Fruit fly (Drosophila melanogaster) whole organism, embryonic: ENCODE measurements around the gene PH4alphaSG2.

Experiments used
- Ada2b ChIP-seq: fragments of 200-800 bp; sonication (Bioruptor generic); IDR thresholded peaks from 2 replicates; pipeline ENCODE4 v1.3.6; 2022; ENCODE audit warnings: missing biosample characterization, missing genetic modification characterization
- B-H2 ChIP-seq: fragments of 200-800 bp; sonication (Bioruptor generic); optimal IDR thresholded peaks from 2 replicates; lab custom pipeline; 2018; ENCODE audit warnings: missing biosample characterization, mild to moderate bottlenecking, missing genetic modification characterization
- C15 ChIP-seq: fragments of 200-800 bp; sonication (Bioruptor generic); IDR thresholded peaks from 3 replicates; pipeline ENCODE4 v1.3.6; 2022; ENCODE audit warnings: missing biosample characterization, missing genetic modification characterization
- CG10321 ChIP-seq: fragments of 200-800 bp; sonication (Bioruptor generic); IDR thresholded peaks from 2 replicates; pipeline ENCODE4 v1.3.6; 2022; ENCODE audit warnings: missing biosample characterization, missing genetic modification characterization
- CG10462 ChIP-seq: fragments of 200-800 bp; sonication (Bioruptor generic); optimal IDR thresholded peaks from 2 replicates; lab custom pipeline; 2016; ENCODE audit warnings: missing biosample characterization, missing genetic modification characterization
- CG11560 ChIP-seq: fragments of 200-800 bp; sonication (Bioruptor generic); IDR thresholded peaks from 3 replicates; pipeline ENCODE4 v1.3.6; 2022; ENCODE audit warnings: missing biosample characterization, missing genetic modification characterization
- CG16813 ChIP-seq: fragments of 200-800 bp; sonication (Bioruptor generic); IDR thresholded peaks from 3 replicates; pipeline ENCODE4 v1.3.6; 2022; ENCODE audit warnings: missing biosample characterization, missing genetic modification characterization; ENCODE audit not compliant: partially characterized antibody
- CG17186 ChIP-seq: fragments of 200-800 bp; sonication (Bioruptor generic); optimal IDR thresholded peaks from 3 replicates; lab custom pipeline; 2017; ENCODE audit warnings: missing biosample characterization, missing genetic modification reagents, missing genetic modification characterization
- CG18619 ChIP-seq: fragments of 200-800 bp; sonication (Bioruptor generic); optimal IDR thresholded peaks from 3 replicates; lab custom pipeline; 2017; ENCODE audit warnings: missing biosample characterization, mild to moderate bottlenecking, missing genetic modification characterization
- CG2120 ChIP-seq: fragments of 200-800 bp; sonication (Bioruptor generic); optimal IDR thresholded peaks from 3 replicates; lab custom pipeline; 2016; ENCODE audit warnings: missing biosample characterization, missing genetic modification characterization
- CG2678 ChIP-seq: fragments of 200-800 bp; sonication (Bioruptor generic); optimal IDR thresholded peaks from 3 replicates; lab custom pipeline; 2019; ENCODE audit warnings: missing biosample characterization, mild to moderate bottlenecking, missing genetic modification characterization, moderate library complexity
- CG30403 ChIP-seq: fragments of 200-800 bp; sonication (Bioruptor generic); optimal IDR thresholded peaks from 3 replicates; lab custom pipeline; 2016; ENCODE audit warnings: missing biosample characterization, missing genetic modification characterization
- CG3065 ChIP-seq: fragments of 200-800 bp; sonication (Bioruptor generic); optimal IDR thresholded peaks from 2 replicates; lab custom pipeline; 2016; ENCODE audit warnings: missing biosample characterization, missing genetic modification characterization
- CG31388 ChIP-seq: fragments of 200-800 bp; sonication (Bioruptor generic); optimal IDR thresholded peaks from 2 replicates; lab custom pipeline; 2016; ENCODE audit warnings: missing biosample characterization, missing genetic modification characterization
- CG3281 ChIP-seq: fragments of 200-800 bp; sonication (Bioruptor generic); optimal IDR thresholded peaks from 3 replicates; lab custom pipeline; 2017; ENCODE audit warnings: missing biosample characterization, mild to moderate bottlenecking, missing genetic modification characterization
- CG3995 ChIP-seq: fragments of 200-800 bp; sonication (Bioruptor generic); optimal IDR thresholded peaks from 3 replicates; lab custom pipeline; 2016; ENCODE audit warnings: missing biosample characterization, missing genetic modification characterization
- CG42726 ChIP-seq: fragments of 200-800 bp; sonication (Bioruptor generic); IDR thresholded peaks from 2 replicates; pipeline ENCODE4 v1.3.6; 2022; ENCODE audit warnings: missing biosample characterization, missing genetic modification characterization; ENCODE audit not compliant: partially characterized antibody
- CG4404 ChIP-seq: fragments of 200-800 bp; sonication (Bioruptor generic); IDR thresholded peaks from 2 replicates; pipeline ENCODE4 v1.3.6; 2022; ENCODE audit warnings: missing biosample characterization, missing genetic modification characterization
- CG4707 ChIP-seq: fragments of 200-800 bp; sonication (Bioruptor generic); optimal IDR thresholded peaks from 2 replicates; lab custom pipeline; 2018; ENCODE audit warnings: missing biosample characterization, mild to moderate bottlenecking, missing genetic modification characterization, moderate library complexity
- CG6765 ChIP-seq: fragments of 200-800 bp; sonication (Bioruptor generic); optimal IDR thresholded peaks from 3 replicates; lab custom pipeline; 2017; ENCODE audit warnings: missing biosample characterization, mild to moderate bottlenecking, missing genetic modification characterization
- CG7963 ChIP-seq: fragments of 200-800 bp; sonication (Bioruptor generic); IDR thresholded peaks from 3 replicates; pipeline ENCODE4 v1.3.6; 2022; ENCODE audit warnings: missing biosample characterization, missing genetic modification characterization; ENCODE audit not compliant: partially characterized antibody
- CG9437 ChIP-seq: fragments of 200-800 bp; sonication (Bioruptor generic); optimal IDR thresholded peaks from 2 replicates; lab custom pipeline; 2018; ENCODE audit warnings: missing biosample characterization, mild to moderate bottlenecking, missing genetic modification characterization
- CkIIα-i1 ChIP-seq: fragments of 200-800 bp; sonication (Bioruptor generic); IDR thresholded peaks from 2 replicates; pipeline ENCODE4 v1.3.6; 2022; ENCODE audit warnings: missing biosample characterization, missing genetic modification characterization
- HmgZ ChIP-seq: fragments of 200-800 bp; sonication (Bioruptor generic); optimal IDR thresholded peaks from 2 replicates; lab custom pipeline; 2018; ENCODE audit warnings: missing biosample characterization, mild to moderate bottlenecking, missing genetic modification characterization
- Hr51 ChIP-seq, 2 experiments: fragments of 200-800 bp; sonication (Bioruptor generic); optimal IDR thresholded peaks; 2 replicates in 1 of 2; 3 replicates in 1 of 2; lab custom pipeline; 2016 to 2018; ENCODE audit warnings: missing biosample characterization in 2 of 2, missing genetic modification characterization in 2 of 2, mild to moderate bottlenecking in 1 of 2, moderate library complexity in 1 of 2
- Jarid2 ChIP-seq: fragments of 200-800 bp; sonication (Bioruptor generic); optimal IDR thresholded peaks from 3 replicates; lab custom pipeline; 2017; ENCODE audit warnings: mild to moderate bottlenecking, missing biosample characterization, missing genetic modification reagents, missing genetic modification characterization
- MBD-R2 ChIP-seq: fragments of 200-800 bp; sonication (Bioruptor generic); IDR thresholded peaks from 2 replicates; pipeline ENCODE4 v1.3.6; 2022; ENCODE audit warnings: missing biosample characterization, missing genetic modification characterization
- MTF-1 ChIP-seq: fragments of 200-800 bp; sonication (Bioruptor generic); optimal IDR thresholded peaks from 2 replicates; lab custom pipeline; 2018; ENCODE audit warnings: missing biosample characterization, mild to moderate bottlenecking, missing genetic modification characterization, borderline replicate concordance
- Neu2 ChIP-seq: fragments of 200-800 bp; sonication (Bioruptor generic); optimal IDR thresholded peaks from 3 replicates; lab custom pipeline; 2016; ENCODE audit warnings: missing biosample characterization, missing genetic modification characterization, borderline replicate concordance
- Poxn ChIP-seq: fragments of 200-800 bp; sonication (Bioruptor generic); IDR thresholded peaks from 2 replicates; pipeline ENCODE4 v1.3.6; 2022; ENCODE audit warnings: missing biosample characterization, missing genetic modification characterization
- Rfx ChIP-seq: fragments of 200-800 bp; sonication (Bioruptor generic); IDR thresholded peaks from 2 replicates; pipeline ENCODE4 v1.3.6; 2022; ENCODE audit warnings: missing biosample characterization, missing genetic modification characterization
- bbx ChIP-seq: fragments of 200-800 bp; sonication (Bioruptor generic); IDR thresholded peaks from 2 replicates; pipeline ENCODE4 v1.3.6; 2022; ENCODE audit warnings: missing biosample characterization, missing genetic modification characterization; ENCODE audit not compliant: partially characterized antibody
- bcd ChIP-seq: fragments of 200-800 bp; sonication (Bioruptor generic); optimal IDR thresholded peaks from 2 replicates; lab custom pipeline; 2017; ENCODE audit warnings: missing biosample characterization, mild to moderate bottlenecking, missing genetic modification characterization
- emc ChIP-seq: fragments of 200-800 bp; sonication (Bioruptor generic); optimal IDR thresholded peaks from 2 replicates; lab custom pipeline; 2016; ENCODE audit warnings: missing biosample characterization, missing genetic modification characterization
- grau ChIP-seq: fragments of 200-800 bp; optimal IDR thresholded peaks from 3 replicates; lab custom pipeline; 2019; ENCODE audit warnings: missing biosample characterization, mild to moderate bottlenecking, missing genetic modification characterization, moderate library complexity
- gt ChIP-seq: fragments of 200-800 bp; sonication (Bioruptor generic); IDR thresholded peaks from 2 replicates; pipeline ENCODE4 v1.3.6; 2022; ENCODE audit warnings: missing biosample characterization, missing genetic modification characterization
- kay ChIP-seq: fragments of 200-800 bp; sonication (Bioruptor generic); optimal IDR thresholded peaks from 2 replicates; lab custom pipeline; 2016; ENCODE audit warnings: missing biosample characterization, missing genetic modification characterization
- lilli ChIP-seq: fragments of 200-800 bp; sonication (Bioruptor generic); optimal IDR thresholded peaks from 3 replicates; lab custom pipeline; 2016; ENCODE audit warnings: missing biosample characterization, missing genetic modification characterization
- lov ChIP-seq, 2 experiments: fragments of 200-800 bp in 1 of 2; fragments of >200 bp in 1 of 2; sonication (Bioruptor generic) in 1 of 2; IDR thresholded peaks in 1 of 2; optimal IDR thresholded peaks in 1 of 2; 2 replicates in 1 of 2; 3 replicates in 1 of 2; pipeline versions ENCODE4 v1.3.6 to Lab custom; 2017 to 2022; ENCODE audit warnings: missing biosample characterization in 1 of 2, missing genetic modification characterization in 1 of 2
- maf-S ChIP-seq: fragments of 200-800 bp; sonication (Bioruptor generic); optimal IDR thresholded peaks from 2 replicates; lab custom pipeline; 2016; ENCODE audit warnings: missing biosample characterization, missing genetic modification characterization
- nom ChIP-seq: fragments of 200-800 bp; sonication (Bioruptor generic); optimal IDR thresholded peaks from 2 replicates; lab custom pipeline; 2017; ENCODE audit warnings: missing biosample characterization, missing genetic modification characterization, mild to moderate bottlenecking, moderate library complexity, missing genetic modification reagents
- prd ChIP-seq, 3 experiments: fragments of >200 bp in 2 of 3; fragments of 200-800 bp in 1 of 3; sonication (Bioruptor generic) in 1 of 3; optimal IDR thresholded peaks in 2 of 3; IDR thresholded peaks in 1 of 3; 2 replicates in 2 of 3; 3 replicates in 1 of 3; pipeline versions ENCODE4 v1.3.6 to Lab custom; 2017 to 2022; ENCODE audit warnings: missing biosample characterization in 1 of 3, missing genetic modification characterization in 1 of 3
- scrt ChIP-seq: fragments of 200-800 bp; sonication (Bioruptor generic); optimal IDR thresholded peaks from 2 replicates; lab custom pipeline; 2018; ENCODE audit warnings: missing biosample characterization, mild to moderate bottlenecking, missing genetic modification characterization, moderate library complexity
- sens-2 ChIP-seq: fragments of 200-800 bp; sonication (Bioruptor generic); IDR thresholded peaks from 2 replicates; pipeline ENCODE4 v1.3.6; 2022; ENCODE audit warnings: missing biosample characterization, missing genetic modification characterization
- seq ChIP-seq: fragments of 200-800 bp; sonication (Bioruptor generic); IDR thresholded peaks from 2 replicates; pipeline ENCODE4 v1.3.6; 2022; ENCODE audit warnings: missing biosample characterization, missing genetic modification characterization
- sr ChIP-seq: fragments of 200-800 bp; sonication (Bioruptor generic); IDR thresholded peaks from 3 replicates; pipeline ENCODE4 v1.3.6; 2022; ENCODE audit warnings: missing biosample characterization, missing genetic modification characterization
- trem ChIP-seq: fragments of 200-800 bp; optimal IDR thresholded peaks from 3 replicates; lab custom pipeline; 2019; ENCODE audit warnings: missing biosample characterization, mild to moderate bottlenecking, missing genetic modification characterization, moderate library complexity
- usp ChIP-seq: fragments of >200 bp; optimal IDR thresholded peaks from 2 replicates; lab custom pipeline; 2017; ENCODE audit warnings: missing biosample characterization, missing genetic modification characterization

The PH4alphaSG2 gene

dm6 chr3R:30459066-30459935, 30.6 kb upstream of the PH4alphaSG2 start, which contains the start of the genes CG2224 and CDase (continued):
- peak; percentile 94 for TF ChIP-seq bbx
- TF ChIP-seq HmgZ (tag; lab: Kevin White, UChicago), result peak; percentile 34
- TF ChIP-seq CG10462 (GFP tag; lab: Kevin White, UChicago), result no peak
- no peak for TF ChIP-seq lilli
- no peak for TF ChIP-seq CG4404
- TF ChIP-seq CG9437 (GFP tag; lab: Kevin White, UChicago), result no peak
- no peak for TF ChIP-seq bcd
- TF ChIP-seq CG6765 (GFP tag; lab: Kevin White, UChicago), result no peak
- TF ChIP-seq lov (optimal IDR thresholded peaks at IDR 0.05; lab: Kevin White, UChicago), result no peak
- no peak for TF ChIP-seq lov (GFP tag; IDR thresholded peaks at IDR 0.05; lab: Robert Waterston, UW)
- TF ChIP-seq seq, result no peak
- no peak for TF ChIP-seq C15 (GFP tag; lab: Robert Waterston, UW)
- TF ChIP-seq CkIIα-i1 (GFP tag; lab: Robert Waterston, UW), result no peak
- no peak for TF ChIP-seq Ada2b
- TF ChIP-seq CG16813, result peak; percentile 84
- TF ChIP-seq CG31388 (GFP tag; lab: Kevin White, UChicago), result no peak
- no peak for TF ChIP-seq usp
- peak; percentile 59; the same call in 1 of the 2 replicates for TF ChIP-seq CG42726
- TF ChIP-seq CG3995 (GFP tag; lab: Kevin White, UChicago), result no peak
- no peak for TF ChIP-seq B-H2
- peak; percentile 8 for TF ChIP-seq CG17186
- peak; percentile 77; the same call in 2 of the 3 replicates for TF ChIP-seq sr (GFP tag; lab: Robert Waterston, UW)
- no peak for TF ChIP-seq CG18619 (GFP tag; lab: Kevin White, UChicago)
- TF ChIP-seq CG3281, result no peak
- no peak for TF ChIP-seq CG10321 (GFP tag; lab: Robert Waterston, UW)
- no peak for TF ChIP-seq kay (GFP tag; lab: Kevin White, UChicago)
- peak; percentile 87 for TF ChIP-seq CG7963 (GFP tag; lab: Robert Waterston, UW)
- TF ChIP-seq CG30403 (GFP tag; lab: Kevin White, UChicago), result no peak
- peak; percentile 89 for TF ChIP-seq MBD-R2 (GFP tag; lab: Robert Waterston, UW)
- no peak for TF ChIP-seq CG3065 (GFP tag; lab: Kevin White, UChicago)
- no peak for TF ChIP-seq prd (optimal IDR thresholded peaks at IDR 0.05; lab: Kevin White, UChicago)
- TF ChIP-seq prd (GFP tag; IDR thresholded peaks at IDR 0.05; lab: Robert Waterston, UW), result no peak
- no peak for TF ChIP-seq CG4707 (GFP tag; lab: Kevin White, UChicago)
- no peak for TF ChIP-seq nom (GFP tag; lab: Kevin White, UChicago)
- no peak for TF ChIP-seq trem (tag; lab: Kevin White, UChicago)
- no peak for TF ChIP-seq emc (GFP tag; lab: Kevin White, UChicago)
- TF ChIP-seq Poxn, result no peak
- TF ChIP-seq MTF-1 (GFP tag; lab: Kevin White, UChicago), result no peak
- no peak for TF ChIP-seq maf-S (GFP tag; lab: Kevin White, UChicago)
- TF ChIP-seq CG2678, result no peak
- no peak for TF ChIP-seq sens-2 (GFP tag; lab: Robert Waterston, UW)
- TF ChIP-seq Neu2 (GFP tag; lab: Kevin White, UChicago), result no peak
- TF ChIP-seq CG2120, result no peak
- TF ChIP-seq CG11560 (tag; lab: Robert Waterston, UW), result no peak
- no peak for TF ChIP-seq grau (tag; lab: Kevin White, UChicago)
- TF ChIP-seq gt (GFP tag; lab: Robert Waterston, UW), result no peak
- no peak for TF ChIP-seq Jarid2 (GFP tag; lab: Kevin White, UChicago)
- no peak for TF ChIP-seq Rfx (GFP tag; lab: Robert Waterston, UW)
- TF ChIP-seq scrt (GFP tag; lab: Kevin White, UChicago), result no peak
- TF ChIP-seq Hr51 (GFP tag; optimal IDR thresholded peaks at IDR 0.05; lab: Kevin White, UChicago), result no peak
